Worm (Caenorhabditis elegans) whole organism, late embryonic: ENCODE data around the gene C03B1.14.

Source experiments
- gmeb-2 ChIP-seq: sonication (generic microtip); optimal IDR thresholded peaks from 2 replicates; lab custom pipeline; 2016; ENCODE audit warnings: missing genetic modification characterization, inconsistent platforms, missing compliant biosample characterization
- nfya-1 ChIP-seq: sonication (generic microtip); optimal IDR thresholded peaks from 2 replicates; lab custom pipeline; 2017; ENCODE audit warnings: missing genetic modification characterization, mild to moderate bottlenecking, missing compliant biosample characterization, antibody characterized with exemption, moderate library complexity
- pat-9 ChIP-seq: fragments of 200-800 bp; sonication (Bioruptor generic); optimal IDR thresholded peaks from 2 replicates; lab custom pipeline; 2018; ENCODE audit warnings: mild to moderate bottlenecking, missing genetic modification characterization, moderate library complexity, missing compliant biosample characterization
- pha-4 ChIP-seq: fragments of 150-350 bp; optimal IDR thresholded peaks from 2 replicates; lab custom pipeline; 2018; ENCODE audit warnings: missing biosample characterization, missing genetic modification reagents, missing genetic modification characterization

- no peak for TF ChIP-seq pha-4 (tag; lab: Kevin White, UChicago)
- TF ChIP-seq gmeb-2, result no peak
- no peak for TF ChIP-seq nfya-1 (tag; lab: Kevin White, UChicago)
- TF ChIP-seq pat-9, result no peak
Observed at ce11 chrX:6405905-6406304, 45.3 kb upstream of the C03B1.14 start.
